Worm (Caenorhabditis elegans): ENCODE measurements around the gene F40G9.15.

Gene F40G9.15

ce11 chrIII:179123-179592, 3.0 kb upstream of the F40G9.15 start, which contains the start of gene F40G9.6:
Gene F40G9.6 (plus strand): TSS chrIII:179542.
- TF ChIP-seq flh-1 (GFP tag; optimal IDR thresholded peaks at IDR 0.05) (no peak), tbx-8 (GFP tag; optimal IDR thresholded peaks at IDR 0.05) (no peak), sptf-1 (tag; optimal IDR thresholded peaks at IDR 0.05) (no peak), bed-3 (GFP tag; optimal IDR thresholded peaks at IDR 0.05) (no peak), cnd-1 (tag; optimal IDR thresholded peaks at IDR 0.05) (peak; percentile 60), ces-1 (GFP tag; optimal IDR thresholded peaks at IDR 0.05) (no peak), lin-32 (GFP tag; optimal IDR thresholded peaks at IDR 0.05) (no peak), elt-3 (tag; optimal IDR thresholded peaks at IDR 0.05) (no peak), mls-2 (tag; optimal IDR thresholded peaks at IDR 0.05) (peak; percentile 38), nhr-237 (tag; optimal IDR thresholded peaks at IDR 0.05) (no peak), unc-62 (GFP tag; optimal IDR thresholded peaks at IDR 0.05) (no peak), zip-8 (tag; optimal IDR thresholded peaks at IDR 0.05) (peak; percentile 67), hlh-1 (tag; optimal IDR thresholded peaks at IDR 0.05) (no peak), nhr-2 (tag; optimal IDR thresholded peaks at IDR 0.05) (peak; percentile 32)

- TF ChIP-seq bed-3 (GFP tag; optimal IDR thresholded peaks at IDR 0.05) (no peak), mab-5 (tag; optimal IDR thresholded peaks at IDR 0.05) (no peak), ztf-11 (tag; optimal IDR thresholded peaks at IDR 0.05) (no peak), nhr-12 (tag; optimal IDR thresholded peaks at IDR 0.05) (no peak), mep-1 (tag; optimal IDR thresholded peaks at IDR 0.05) (no peak), unc-120 (tag; optimal IDR thresholded peaks at IDR 0.05; ENCODE audit: poor library complexity, severe bottlenecking) (no peak), ces-1 (GFP tag; optimal IDR thresholded peaks at IDR 0.05) (no peak), ceh-43 (GFP tag; optimal IDR thresholded peaks at IDR 0.05) (no peak), nhr-28 (tag; optimal IDR thresholded peaks at IDR 0.05) (no peak), drap-1 (GFP tag; optimal IDR thresholded peaks at IDR 0.05) (no peak), zip-8 (tag; optimal IDR thresholded peaks at IDR 0.05) (no peak)
Observed at ce11 chrIII:180963-181362, 1.2 kb upstream of the F40G9.15 start, which contains the start of gene F40G9.5. Gene F40G9.5 (plus strand): TSS chrIII:181263.

- TF ChIP-seq zip-8 (tag; optimal IDR thresholded peaks at IDR 0.05) = no peak
- no peak for TF ChIP-seq unc-39 (tag; optimal IDR thresholded peaks at IDR 0.05)
- no peak for TF ChIP-seq ceh-39 (tag; optimal IDR thresholded peaks at IDR 0.05)
- no peak for TF ChIP-seq nhr-28 (tag; optimal IDR thresholded peaks at IDR 0.05)
- TF ChIP-seq lsy-2 (tag; optimal IDR thresholded peaks at IDR 0.05) = no peak
- TF ChIP-seq nhr-2 (tag; optimal IDR thresholded peaks at IDR 0.05) = no peak
- TF ChIP-seq nhr-12 (tag; optimal IDR thresholded peaks at IDR 0.05) = no peak
- TF ChIP-seq bed-3 (GFP tag; optimal IDR thresholded peaks at IDR 0.05) = no peak
Observed at ce11 chrIII:183072-183471, 892 bp downstream of the F40G9.15 start.

- TF ChIP-seq mab-5 (tag; optimal IDR thresholded peaks at IDR 0.05) (no peak), zip-8 (tag; optimal IDR thresholded peaks at IDR 0.05) (peak; percentile 83), lin-32 (GFP tag; optimal IDR thresholded peaks at IDR 0.05) (no peak), ztf-11 (tag; optimal IDR thresholded peaks at IDR 0.05) (no peak)
Observed at ce11 chrIII:184335-184734, 2.2 kb downstream of the F40G9.15 start.

ce11 chrIII:187829-188228, 5.6 kb downstream of the F40G9.15 start, which contains the start of gene mxl-2:
Gene mxl-2 (minus strand): TSS chrIII:188131.
- no peak for TF ChIP-seq unc-62 (GFP tag; optimal IDR thresholded peaks at IDR 0.05)
- TF ChIP-seq pha-4 (tag; optimal IDR thresholded peaks at IDR 0.05) = no peak
- no peak for TF ChIP-seq tbx-8 (GFP tag; optimal IDR thresholded peaks at IDR 0.05)
- no peak for TF ChIP-seq cnd-1 (tag; optimal IDR thresholded peaks at IDR 0.05)
- no peak for TF ChIP-seq nhr-76 (tag; optimal IDR thresholded peaks at IDR 0.05)
- TF ChIP-seq mep-1 (tag; optimal IDR thresholded peaks at IDR 0.05) = no peak

ce11 chrIII:188426-188888, 6.3 kb downstream of the F40G9.15 start, which contains the start of gene ubc-20:
Gene ubc-20 (plus strand): TSS chrIII:188838.
- TF ChIP-seq ces-1 (GFP tag; optimal IDR thresholded peaks at IDR 0.05) = peak; percentile 2
- peak; percentile 41 for TF ChIP-seq ceh-39 (tag; optimal IDR thresholded peaks at IDR 0.05)
- peak; percentile 31 for TF ChIP-seq nhr-237 (tag; optimal IDR thresholded peaks at IDR 0.05)
- TF ChIP-seq unc-62 (GFP tag; optimal IDR thresholded peaks at IDR 0.05) = no peak
- TF ChIP-seq nhr-76 (tag; optimal IDR thresholded peaks at IDR 0.05) = no peak

- TF ChIP-seq elt-3 (tag; optimal IDR thresholded peaks at IDR 0.05) = no peak
- TF ChIP-seq M03D4.4 (tag; optimal IDR thresholded peaks at IDR 0.05) = no peak
- no peak for TF ChIP-seq ztf-11 (tag; optimal IDR thresholded peaks at IDR 0.05)
- no peak for TF ChIP-seq tbx-8 (GFP tag; optimal IDR thresholded peaks at IDR 0.05)
- TF ChIP-seq ham-2 (GFP tag; optimal IDR thresholded peaks at IDR 0.05) = no peak
- TF ChIP-seq unc-120 (tag; optimal IDR thresholded peaks at IDR 0.05; ENCODE audit: poor library complexity, severe bottlenecking) = no peak
- TF ChIP-seq nhr-12 (tag; optimal IDR thresholded peaks at IDR 0.05) = no peak
- TF ChIP-seq nhr-2 (tag; optimal IDR thresholded peaks at IDR 0.05) = no peak
- TF ChIP-seq unc-62 (GFP tag; optimal IDR thresholded peaks at IDR 0.05) = no peak
- no peak for TF ChIP-seq nhr-28 (tag; optimal IDR thresholded peaks at IDR 0.05)
- TF ChIP-seq blmp-1 (tag; optimal IDR thresholded peaks at IDR 0.05) = no peak
- TF ChIP-seq mep-1 (tag; optimal IDR thresholded peaks at IDR 0.05) = no peak
- TF ChIP-seq lin-13 (tag; optimal IDR thresholded peaks at IDR 0.05) = no peak
- TF ChIP-seq mab-5 (tag; optimal IDR thresholded peaks at IDR 0.05) = no peak
- TF ChIP-seq drap-1 (GFP tag; optimal IDR thresholded peaks at IDR 0.05) = no peak
- no peak for TF ChIP-seq lsy-2 (tag; optimal IDR thresholded peaks at IDR 0.05)
- no peak for TF ChIP-seq sem-2 (GFP tag; optimal IDR thresholded peaks at IDR 0.05)
- no peak for TF ChIP-seq lin-32 (GFP tag; optimal IDR thresholded peaks at IDR 0.05)
- TF ChIP-seq cnd-1 (tag; optimal IDR thresholded peaks at IDR 0.05) = no peak
Observed at ce11 chrIII:189280-189679, 7.1 kb downstream of the F40G9.15 start.

All from whole organism, mixed stage, embryonic.